Worm (Caenorhabditis elegans) whole organism, L1 larva: ENCODE results near the gene F18A11.2.

Source experiments
- C04F5.9 ChIP-seq: sonication (generic microtip); optimal IDR thresholded peaks from 2 replicates; lab custom pipeline; 2016; ENCODE audit warnings: missing genetic modification characterization, missing compliant biosample characterization
- C16A3.4 ChIP-seq: fragments of 150-350 bp; optimal IDR thresholded peaks from 2 replicates; lab custom pipeline; 2014; ENCODE audit warnings: missing biosample characterization, missing genetic modification characterization
- aha-1 ChIP-seq: fragments of 150-350 bp; optimal IDR thresholded peaks from 2 replicates; lab custom pipeline; 2014; ENCODE audit warnings: missing biosample characterization, missing genetic modification characterization
- alr-1 ChIP-seq: fragments of 200-800 bp; sonication (Bioruptor generic); optimal IDR thresholded peaks from 2 replicates; lab custom pipeline; 2018; ENCODE audit warnings: borderline replicate concordance, mild to moderate bottlenecking, missing genetic modification characterization, missing compliant biosample characterization
- blmp-1 ChIP-seq: fragments of 150-350 bp; optimal IDR thresholded peaks from 2 replicates; lab custom pipeline; 2014; ENCODE audit warnings: missing biosample characterization, missing genetic modification characterization
- ceh-63 ChIP-seq: fragments of 200-800 bp; sonication (Bioruptor generic); optimal IDR thresholded peaks from 2 replicates; lab custom pipeline; 2018; ENCODE audit warnings: mild to moderate bottlenecking, missing genetic modification characterization, missing compliant biosample characterization
- ceh-8 ChIP-seq: fragments of 200-800 bp; sonication (Bioruptor generic); optimal IDR thresholded peaks from 2 replicates; lab custom pipeline; 2018; ENCODE audit warnings: mild to moderate bottlenecking, missing genetic modification characterization, moderate library complexity, missing compliant biosample characterization
- ceh-90 ChIP-seq: sonication (generic microtip); optimal IDR thresholded peaks from 2 replicates; lab custom pipeline; 2016; ENCODE audit warnings: missing genetic modification characterization, missing compliant biosample characterization
- ces-1 ChIP-seq: fragments of 150-350 bp; optimal IDR thresholded peaks from 2 replicates; lab custom pipeline; 2014; ENCODE audit warnings: missing biosample characterization, missing genetic modification reagents, missing genetic modification characterization
- dsc-1 ChIP-seq: sonication (generic microtip); optimal IDR thresholded peaks from 2 replicates; lab custom pipeline; 2016; ENCODE audit warnings: mild to moderate bottlenecking, missing genetic modification characterization, missing compliant biosample characterization
- efl-3 ChIP-seq: fragments of 200-800 bp; sonication (Bioruptor generic); optimal IDR thresholded peaks from 2 replicates; lab custom pipeline; 2018; ENCODE audit warnings: mild to moderate bottlenecking, missing genetic modification characterization, missing compliant biosample characterization
- egl-13 ChIP-seq: sonication (generic microtip); optimal IDR thresholded peaks from 2 replicates; lab custom pipeline; 2016; ENCODE audit warnings: missing genotype, missing genetic modification reagents, missing genetic modification characterization, missing compliant biosample characterization
- egl-27 ChIP-seq, 2 experiments: fragments of 150-350 bp in 1 of 2; sonication (generic microtip); optimal IDR thresholded peaks; 3 replicates each; lab custom pipeline; 2017 to 2018; ENCODE audit warnings: missing biosample characterization in 2 of 2, missing genetic modification characterization in 2 of 2, missing genetic modification reagents in 2 of 2
- fkh-10 ChIP-seq: sonication (generic microtip); optimal IDR thresholded peaks from 2 replicates; lab custom pipeline; 2017; ENCODE audit warnings: missing biosample characterization, missing genetic modification reagents, missing genetic modification characterization
- fkh-8 ChIP-seq: sonication (generic microtip); optimal IDR thresholded peaks from 2 replicates; lab custom pipeline; 2016; ENCODE audit warnings: mild to moderate bottlenecking, missing genetic modification characterization, missing compliant biosample characterization
- grh-1 ChIP-seq: fragments of 200-800 bp; sonication (Bioruptor generic); IDR thresholded peaks from 2 replicates; pipeline ENCODE4 v1.3.6; 2022; ENCODE audit warnings: missing genetic modification reagents, missing genetic modification characterization, missing compliant biosample characterization
- hlh-17 ChIP-seq: fragments of 200-800 bp; sonication (Bioruptor generic); optimal IDR thresholded peaks from 2 replicates; lab custom pipeline; 2018; ENCODE audit warnings: missing genetic modification characterization, mild to moderate bottlenecking, missing compliant biosample characterization, moderate library complexity, borderline replicate concordance
- hpl-2 ChIP-seq: fragments of 150-350 bp; optimal IDR thresholded peaks from 2 replicates; lab custom pipeline; 2014; ENCODE audit warnings: missing biosample characterization, missing genetic modification reagents, missing genetic modification characterization
- irx-1 ChIP-seq: sonication (generic microtip); optimal IDR thresholded peaks from 2 replicates; lab custom pipeline; 2016; ENCODE audit warnings: missing genetic modification characterization, missing compliant biosample characterization
- isw-1 ChIP-seq: fragments of 200-800 bp; sonication (Bioruptor generic); IDR thresholded peaks from 2 replicates; pipeline ENCODE4 v1.3.6; 2022; ENCODE audit warnings: missing genetic modification characterization, missing compliant biosample characterization
- lin-14 ChIP-seq: fragments of 200-800 bp; sonication (Bioruptor generic); optimal IDR thresholded peaks from 2 replicates; lab custom pipeline; 2018; ENCODE audit warnings: mild to moderate bottlenecking, missing genetic modification characterization, moderate library complexity, missing compliant biosample characterization
- lin-15B ChIP-seq: fragments of 150-350 bp; sonication (generic microtip); optimal IDR thresholded peaks from 3 replicates; lab custom pipeline; 2014; ENCODE audit warnings: missing biosample characterization, missing genetic modification characterization
- lin-35 ChIP-seq, 2 experiments: fragments of 150-350 bp; optimal IDR thresholded peaks; 2 replicates each; lab custom pipeline; 2014; ENCODE audit warnings: missing biosample characterization in 2 of 2, missing genetic modification characterization in 2 of 2, missing genetic modification reagents in 2 of 2
- lir-3 ChIP-seq: sonication (generic microtip); optimal IDR thresholded peaks from 2 replicates; lab custom pipeline; 2016; ENCODE audit warnings: mild to moderate bottlenecking, missing genetic modification characterization, moderate library complexity, missing compliant biosample characterization; ENCODE audit not compliant: poor library complexity
- lsy-2 ChIP-seq, 2 experiments: fragments of 150-350 bp; optimal IDR thresholded peaks; 2 replicates each; lab custom pipeline; 2014; ENCODE audit warnings: missing biosample characterization in 2 of 2, missing genetic modification characterization in 2 of 2
- mab-9 ChIP-seq: fragments of 200-800 bp; sonication (Bioruptor generic); IDR thresholded peaks from 2 replicates; pipeline ENCODE4 v1.3.6; 2022; ENCODE audit warnings: missing genetic modification reagents, missing genetic modification characterization, missing compliant biosample characterization
- mdl-1 ChIP-seq, 2 experiments: fragments of 150-350 bp; optimal IDR thresholded peaks; 2 replicates each; lab custom pipeline; 2014 to 2017; ENCODE audit warnings: missing biosample characterization in 2 of 2, missing genetic modification characterization in 2 of 2, inconsistent platforms in 1 of 2
- nhr-12 ChIP-seq: sonication (generic microtip); optimal IDR thresholded peaks from 2 replicates; lab custom pipeline; 2017; ENCODE audit warnings: missing biosample characterization, missing genetic modification characterization
- nhr-19 ChIP-seq: fragments of 200-800 bp; sonication (Bioruptor generic); conservative IDR thresholded peaks from 2 replicates; pipeline ENCODE4 v1.3.6; 2022; ENCODE audit warnings: missing genetic modification characterization, missing compliant biosample characterization
- nhr-20 ChIP-seq: sonication (generic microtip); optimal IDR thresholded peaks from 2 replicates; lab custom pipeline; 2016; ENCODE audit warnings: mild to moderate bottlenecking, missing genetic modification characterization, missing compliant biosample characterization
- nhr-237 ChIP-seq: fragments of 150-350 bp; optimal IDR thresholded peaks from 2 replicates; lab custom pipeline; 2014; ENCODE audit warnings: missing biosample characterization, missing genetic modification characterization
- nhr-71 ChIP-seq: sonication (generic microtip); optimal IDR thresholded peaks from 2 replicates; lab custom pipeline; 2016; ENCODE audit warnings: mild to moderate bottlenecking, missing genetic modification characterization, moderate library complexity, missing compliant biosample characterization
- nhr-76 ChIP-seq: sonication (generic microtip); optimal IDR thresholded peaks from 2 replicates; lab custom pipeline; 2017; ENCODE audit warnings: missing biosample characterization, missing genetic modification characterization
- nhr-77 ChIP-seq: fragments of 150-350 bp; optimal IDR thresholded peaks from 2 replicates; lab custom pipeline; 2014; ENCODE audit warnings: missing biosample characterization, missing genetic modification characterization
- nhr-84 ChIP-seq: sonication (generic microtip); optimal IDR thresholded peaks from 2 replicates; lab custom pipeline; 2017; ENCODE audit warnings: missing biosample characterization, missing genetic modification characterization
- nhr-85 ChIP-seq: sonication (generic microtip); peaks from one replicate; lab custom pipeline; 2016; ENCODE audit warnings: missing genetic modification characterization, inconsistent platforms, missing compliant biosample characterization
- pag-3 ChIP-seq: sonication (generic microtip); optimal IDR thresholded peaks from 2 replicates; lab custom pipeline; 2017; ENCODE audit warnings: missing genetic modification characterization, mild to moderate bottlenecking, missing compliant biosample characterization, antibody characterized with exemption, borderline replicate concordance; ENCODE audit not compliant: insufficient read depth
- pqm-1 ChIP-seq: sonication (generic microtip); optimal IDR thresholded peaks from 3 replicates; lab custom pipeline; 2017; ENCODE audit warnings: missing biosample characterization, missing genetic modification characterization
- rnt-1 ChIP-seq: sonication (generic microtip); optimal IDR thresholded peaks from 2 replicates; lab custom pipeline; 2016; ENCODE audit warnings: mild to moderate bottlenecking, missing genetic modification characterization, moderate library complexity, missing compliant biosample characterization
- skn-1 ChIP-seq: fragments of 150-350 bp; optimal IDR thresholded peaks from 2 replicates; lab custom pipeline; 2014; ENCODE audit warnings: missing biosample characterization, missing genetic modification characterization
- snpc-4 ChIP-seq: fragments of 150-350 bp; optimal IDR thresholded peaks from 2 replicates; lab custom pipeline; 2014; ENCODE audit warnings: missing biosample characterization, missing genetic modification characterization
- snu-23 ChIP-seq: sonication (generic microtip); optimal IDR thresholded peaks from 2 replicates; lab custom pipeline; 2016; ENCODE audit warnings: missing genetic modification characterization, missing compliant biosample characterization
- sox-4 ChIP-seq: sonication (generic microtip); optimal IDR thresholded peaks from 2 replicates; lab custom pipeline; 2016; ENCODE audit warnings: missing genetic modification characterization, missing compliant biosample characterization
- sptf-1 ChIP-seq: fragments of 150-350 bp; optimal IDR thresholded peaks from 2 replicates; lab custom pipeline; 2014; ENCODE audit warnings: missing biosample characterization, missing genetic modification characterization
- tbx-2 ChIP-seq: sonication (generic microtip); optimal IDR thresholded peaks from 2 replicates; lab custom pipeline; 2016; ENCODE audit warnings: missing genetic modification characterization, missing compliant biosample characterization
- unc-130 ChIP-seq: fragments of 150-350 bp; optimal IDR thresholded peaks from 2 replicates; lab custom pipeline; 2017; ENCODE audit warnings: missing biosample characterization, missing genetic modification characterization, inconsistent platforms
- unc-30 ChIP-seq: sonication (generic microtip); optimal IDR thresholded peaks from 2 replicates; lab custom pipeline; 2017; ENCODE audit warnings: missing biosample characterization, missing genetic modification characterization
- unc-62 ChIP-seq: fragments of 150-350 bp; optimal IDR thresholded peaks from 2 replicates; lab custom pipeline; 2014; ENCODE audit warnings: missing biosample characterization, missing genetic modification reagents, missing genetic modification characterization
- unc-86 ChIP-seq: sonication (generic microtip); optimal IDR thresholded peaks from 2 replicates; lab custom pipeline; 2016; ENCODE audit warnings: missing genetic modification characterization, missing compliant biosample characterization
- unc-98 ChIP-seq: fragments of 200-800 bp; sonication (Bioruptor generic); IDR thresholded peaks from 2 replicates; pipeline ENCODE4 v1.3.6; 2022; ENCODE audit warnings: missing genetic modification characterization, missing compliant biosample characterization
- vab-15 ChIP-seq: sonication (generic microtip); optimal IDR thresholded peaks from 2 replicates; lab custom pipeline; 2017; ENCODE audit warnings: missing genotype, mild to moderate bottlenecking, missing genetic modification characterization, missing compliant biosample characterization
- xbp-1 ChIP-seq: sonication (generic microtip); optimal IDR thresholded peaks from 2 replicates; lab custom pipeline; 2016; ENCODE audit warnings: missing genetic modification characterization, missing compliant biosample characterization
- ztf-11 ChIP-seq, 2 experiments: sonication (generic microtip); optimal IDR thresholded peaks; 2 replicates each; lab custom pipeline; 2016 to 2017; ENCODE audit warnings: missing genetic modification characterization in 2 of 2, missing biosample characterization in 1 of 2, missing compliant biosample characterization in 1 of 2
- ztf-4 ChIP-seq: fragments of 150-350 bp; optimal IDR thresholded peaks from 2 replicates; lab custom pipeline; 2014; ENCODE audit warnings: missing biosample characterization, missing genetic modification characterization

Gene F18A11.2

ce11 chrII:12996249-12996648, 35.2 kb upstream of the F18A11.2 start, which contains the start of gene hphd-1 (continued):
- no peak for TF ChIP-seq lin-15B (tag; lab: Kevin White, UChicago)
- TF ChIP-seq nhr-77 (tag; lab: Kevin White, UChicago) = no peak
- TF ChIP-seq alr-1 (tag; lab: Kevin White, UChicago) = no peak
- TF ChIP-seq ztf-4 (tag; lab: Kevin White, UChicago) = peak; percentile 26
- TF ChIP-seq lin-35 (GFP tag; optimal IDR thresholded peaks at IDR 0.05; lab: Kevin White, UChicago) = peak in 1 of 2 experiments; percentile 67
- TF ChIP-seq egl-13 = no peak
- no peak for TF ChIP-seq isw-1
- no peak for TF ChIP-seq ces-1 (GFP tag; lab: Kevin White, UChicago)
- no peak for TF ChIP-seq skn-1 (tag; lab: Kevin White, UChicago)
- TF ChIP-seq egl-27 (tag; optimal IDR thresholded peaks at IDR 0.05; lab: Kevin White, UChicago) = no peak
- no peak for TF ChIP-seq aha-1 (tag; lab: Kevin White, UChicago)
- TF ChIP-seq ztf-11 (tag; optimal IDR thresholded peaks at IDR 0.05; lab: Kevin White, UChicago) = no peak
- TF ChIP-seq nhr-237 (tag; lab: Kevin White, UChicago) = no peak
- peak; percentile 12 to 47 for TF ChIP-seq lsy-2 (tag; optimal IDR thresholded peaks at IDR 0.05; lab: Kevin White, UChicago)
- no peak for TF ChIP-seq pag-3 (tag; lab: Kevin White, UChicago)
- no peak for TF ChIP-seq unc-62
- no peak for TF ChIP-seq xbp-1 (tag; lab: Kevin White, UChicago)
- TF ChIP-seq lin-14 = peak; percentile 73
- no peak for TF ChIP-seq ceh-63 (GFP tag; lab: Kevin White, UChicago)
- no peak for TF ChIP-seq unc-98 (GFP tag; lab: Robert Waterston, UW)
- TF ChIP-seq mdl-1 (tag; optimal IDR thresholded peaks at IDR 0.05; lab: Kevin White, UChicago) = peak in 1 of 2 experiments; percentile 85
- TF ChIP-seq tbx-2 (tag; lab: Kevin White, UChicago) = peak; percentile 26
- TF ChIP-seq ceh-90 = no peak
- TF ChIP-seq fkh-8 (tag; lab: Kevin White, UChicago) = no peak
- TF ChIP-seq unc-130 (tag; lab: Kevin White, UChicago) = no peak
- TF ChIP-seq pqm-1 (tag; lab: Kevin White, UChicago) = no peak
- TF ChIP-seq nhr-19 (GFP tag; lab: Robert Waterston, UW) = peak; percentile 50
- peak; percentile 73 for TF ChIP-seq nhr-20
- no peak for TF ChIP-seq nhr-12 (tag; lab: Kevin White, UChicago)
- no peak for TF ChIP-seq sptf-1 (tag; lab: Kevin White, UChicago)
- TF ChIP-seq grh-1 (GFP tag; lab: Robert Waterston, UW) = peak; percentile 43; the same call in 1 of the 2 replicates
- TF ChIP-seq fkh-10 (GFP tag; lab: Kevin White, UChicago) = no peak
- no peak for TF ChIP-seq unc-30 (tag; lab: Kevin White, UChicago)
- TF ChIP-seq vab-15 (tag; lab: Kevin White, UChicago) = no peak
- peak; percentile 39 for TF ChIP-seq nhr-85 (tag; lab: Kevin White, UChicago)
- TF ChIP-seq C16A3.4 (tag; lab: Kevin White, UChicago) = peak; percentile 60
- TF ChIP-seq ceh-8 (GFP tag; lab: Kevin White, UChicago) = no peak
- TF ChIP-seq dsc-1 = peak; percentile 28
- TF ChIP-seq lir-3 (tag; lab: Kevin White, UChicago) = no peak
- no peak for TF ChIP-seq sox-4 (tag; lab: Kevin White, UChicago)
- TF ChIP-seq efl-3 = no peak
- no peak for TF ChIP-seq nhr-84 (tag; lab: Kevin White, UChicago)
- peak; percentile 15 for TF ChIP-seq rnt-1 (tag; lab: Kevin White, UChicago)
- TF ChIP-seq nhr-76 (tag; lab: Kevin White, UChicago) = no peak
- no peak for TF ChIP-seq hpl-2 (GFP tag; lab: Kevin White, UChicago)
- TF ChIP-seq nhr-71 (tag; lab: Kevin White, UChicago) = peak; percentile 90
- TF ChIP-seq snu-23 (GFP tag; lab: Kevin White, UChicago) = peak; percentile 81
- TF ChIP-seq C04F5.9 (tag; lab: Kevin White, UChicago) = no peak
- peak; percentile 60 for TF ChIP-seq blmp-1 (tag; lab: Kevin White, UChicago)
- no peak for TF ChIP-seq snpc-4 (tag; lab: Kevin White, UChicago)
- TF ChIP-seq mab-9 (GFP tag; lab: Robert Waterston, UW) = no peak
- no peak for TF ChIP-seq unc-86 (tag; lab: Kevin White, UChicago)
- TF ChIP-seq irx-1 (tag; lab: Kevin White, UChicago) = no peak
- no peak for TF ChIP-seq hlh-17 (GFP tag; lab: Kevin White, UChicago)
